Worm (Caenorhabditis elegans) whole organism, midembryonic: Measurements from ENCODE around the gene F11A5.18.

ENCODE experiments used
- T22C8.4 ChIP-seq: fragments of 200-800 bp; sonication (Bioruptor generic); IDR thresholded peaks from 2 replicates; pipeline ENCODE4 v1.3.6; 2022; ENCODE audit warnings: missing genetic modification characterization, missing compliant biosample characterization
- cog-1 ChIP-seq: sonication (generic microtip); optimal IDR thresholded peaks from 2 replicates; lab custom pipeline; 2016; ENCODE audit warnings: missing genetic modification characterization, missing compliant biosample characterization
- flt-1 ChIP-seq: fragments of 200-800 bp; sonication (Bioruptor generic); IDR thresholded peaks from 2 replicates; pipeline ENCODE4 v1.3.6; 2022; ENCODE audit warnings: missing genetic modification characterization, missing compliant biosample characterization
- klf-2 ChIP-seq: fragments of 200-800 bp; sonication (Bioruptor generic); conservative IDR thresholded peaks from 2 replicates; pipeline ENCODE4 v1.3.6; 2022; ENCODE audit warnings: missing genetic modification reagents, missing genetic modification characterization, missing compliant biosample characterization
- ztf-23 ChIP-seq: fragments of 200-800 bp; sonication (Bioruptor generic); IDR thresholded peaks from 2 replicates; pipeline ENCODE4 v1.3.6; 2022; ENCODE audit warnings: missing genetic modification reagents, missing genetic modification characterization, missing compliant biosample characterization
- ztf-29 ChIP-seq: fragments of 200-800 bp; sonication (Bioruptor generic); IDR thresholded peaks from 2 replicates; pipeline ENCODE4 v1.3.6; 2022; ENCODE audit warnings: missing genetic modification reagents, missing genetic modification characterization, missing compliant biosample characterization

- TF ChIP-seq ztf-29 (no peak), ztf-23 (GFP tag; lab: Robert Waterston, UW) (no peak), flt-1 (GFP tag; lab: Robert Waterston, UW) (no peak), klf-2 (GFP tag; lab: Robert Waterston, UW) (no peak), cog-1 (tag; lab: Kevin White, UChicago) (no peak), T22C8.4 (GFP tag; lab: Robert Waterston, UW) (no peak)
These were observed 23.9 kb downstream of the F11A5.18 start, which contains the start of gene F11A5.13 for ce11 chrV:16226581-16226980.
